Worm (Caenorhabditis elegans): ENCODE results near the gene C06H5.6.

- TF ChIP-seq pha-4 (tag; optimal IDR thresholded peaks at IDR 0.05) (peak; percentile 56), tbx-9 (tag; optimal IDR thresholded peaks at IDR 0.05; ENCODE audit: borderline replicate concordance) (no peak)
Observed at ce11 chrV:17921423-17921822, 32.6 kb upstream of the C06H5.6 start, which contains the start of gene E01B7.2.

All from whole organism, young adult.